Fruit fly (Drosophila melanogaster): ENCODE measurements around the gene CG42594.
A peak's percentile ranks its signal among the peaks of the same experiment; 100 is the strongest.

The CG42594 gene

dm6 chrX:4919040-4919881, 78.6 kb downstream of the CG42594 start (continued):
- TF ChIP-seq wek (GFP tag; optimal IDR thresholded peaks at IDR 0.05), result peak; percentile 71
- peak; percentile 86 for TF ChIP-seq ERR (GFP tag; optimal IDR thresholded peaks at IDR 0.05)
- peak; percentile 65 for TF ChIP-seq kay (GFP tag; optimal IDR thresholded peaks at IDR 0.05)
- peak; percentile 61 for TF ChIP-seq sd (tag; optimal IDR thresholded peaks at IDR 0.05)
- TF ChIP-seq CG15269 (tag; optimal IDR thresholded peaks at IDR 0.05), result peak; percentile 93
- TF ChIP-seq pfk (GFP tag; optimal IDR thresholded peaks at IDR 0.05), result no peak
- TF ChIP-seq bbx (GFP tag; IDR thresholded peaks at IDR 0.05; ENCODE audit: partially characterized antibody), result no peak
- TF ChIP-seq ac (GFP tag; optimal IDR thresholded peaks at IDR 0.05), result no peak
- TF ChIP-seq mld (GFP tag; IDR thresholded peaks at IDR 0.05; ENCODE audit: partially characterized antibody), result no peak
- peak; percentile 75 for TF ChIP-seq zfh2 (GFP tag; optimal IDR thresholded peaks at IDR 0.05)
- TF ChIP-seq CG2678 (tag; optimal IDR thresholded peaks at IDR 0.05), result peak; percentile 84
- peak; percentile 83 for TF ChIP-seq ara (GFP tag; IDR thresholded peaks at IDR 0.05)
- TF ChIP-seq Hand (GFP tag; optimal IDR thresholded peaks at IDR 0.05), result peak; percentile 2
- TF ChIP-seq peb (GFP tag; IDR thresholded peaks at IDR 0.05), result peak; percentile 59; the same call in 1 of the 2 replicates
- peak; percentile 83 for TF ChIP-seq Fer3 (tag; optimal IDR thresholded peaks at IDR 0.05)
- TF ChIP-seq sc (optimal IDR thresholded peaks at IDR 0.05), result no peak
- peak; percentile 1 for TF ChIP-seq sc (GFP tag; optimal IDR thresholded peaks at IDR 0.05)
- TF ChIP-seq Sox102F (GFP tag; optimal IDR thresholded peaks at IDR 0.05), result peak; percentile 85
- TF ChIP-seq BtbVII (GFP tag; optimal IDR thresholded peaks at IDR 0.05), result peak; percentile 71
- TF ChIP-seq slbo (GFP tag; IDR thresholded peaks at IDR 0.05), result peak; percentile 94
- peak; percentile 55; the same call in 1 of the 2 replicates for TF ChIP-seq ham (GFP tag; IDR thresholded peaks at IDR 0.05)
- peak; percentile 58 for TF ChIP-seq CG10979 (tag; optimal IDR thresholded peaks at IDR 0.05)
- TF ChIP-seq Usf (GFP tag; optimal IDR thresholded peaks at IDR 0.05), result peak; percentile 46
- TF ChIP-seq tgo (GFP tag; IDR thresholded peaks at IDR 0.05), result peak; percentile 87
- peak; percentile 82 for TF ChIP-seq Hsf (GFP tag; optimal IDR thresholded peaks at IDR 0.05)
- peak; percentile 64 for TF ChIP-seq CG2875 (GFP tag; optimal IDR thresholded peaks at IDR 0.05)
- peak; percentile 94 for TF ChIP-seq grau (tag; optimal IDR thresholded peaks at IDR 0.05)
- TF ChIP-seq p53 (GFP tag; optimal IDR thresholded peaks at IDR 0.05), result peak; percentile 49
- no peak for TF ChIP-seq nerfin-2 (GFP tag; IDR thresholded peaks at IDR 0.05; ENCODE audit: partially characterized antibody)
- peak; percentile 35 for TF ChIP-seq CG6813 (GFP tag; optimal IDR thresholded peaks at IDR 0.05)
- peak; percentile 66 for TF ChIP-seq CG4424 (GFP tag; optimal IDR thresholded peaks at IDR 0.05)
- TF ChIP-seq CG13424 (tag; optimal IDR thresholded peaks at IDR 0.05), result peak; percentile 79
- TF ChIP-seq repo (GFP tag; optimal IDR thresholded peaks at IDR 0.05), result peak; percentile 67
- TF ChIP-seq pnt (GFP tag; optimal IDR thresholded peaks at IDR 0.05), result peak; percentile 86
- peak; percentile 83 for TF ChIP-seq fd3F (GFP tag; optimal IDR thresholded peaks at IDR 0.05)
- TF ChIP-seq CG2116 (GFP tag; optimal IDR thresholded peaks at IDR 0.05), result no peak
- TF ChIP-seq otp (GFP tag; IDR thresholded peaks at IDR 0.05), result peak; percentile 70; the same call in 1 of the 3 replicates
- TF ChIP-seq Vsx1 (GFP tag; optimal IDR thresholded peaks at IDR 0.05), result no peak
- peak; percentile 77; the same call in 1 of the 2 replicates for TF ChIP-seq CG6272 (GFP tag; IDR thresholded peaks at IDR 0.05)
- TF ChIP-seq B-H1 (GFP tag; IDR thresholded peaks at IDR 0.05), result peak; percentile 80
- TF ChIP-seq CG4707 (GFP tag; optimal IDR thresholded peaks at IDR 0.05), result peak; percentile 53
- no peak for TF ChIP-seq Neu2 (GFP tag; optimal IDR thresholded peaks at IDR 0.05; ENCODE audit: borderline replicate concordance)
- TF ChIP-seq seq (GFP tag; IDR thresholded peaks at IDR 0.05), result peak; percentile 87
- TF ChIP-seq bigmax (GFP tag; optimal IDR thresholded peaks at IDR 0.05), result no peak
- TF ChIP-seq CG31388 (GFP tag; optimal IDR thresholded peaks at IDR 0.05), result peak; percentile 63
- TF ChIP-seq CG9797 (GFP tag; optimal IDR thresholded peaks at IDR 0.05), result no peak
- TF ChIP-seq Xbp1 (GFP tag; optimal IDR thresholded peaks at IDR 0.05), result peak; percentile 88
- TF ChIP-seq CG3281 (GFP tag; optimal IDR thresholded peaks at IDR 0.05), result peak; percentile 72

All from whole organism, embryonic.